Fruit fly (Drosophila melanogaster): ENCODE data around the gene CG7231.

Gene CG7231

dm6 chr2L:7984889-7985514, 1.3 kb downstream of the CG7231 start:
- no peak for TF ChIP-seq noc (tag; optimal IDR thresholded peaks at IDR 0.05)

- no peak for TF ChIP-seq noc (tag; optimal IDR thresholded peaks at IDR 0.05)
Measured at dm6 chr2L:7986210-7986609, 2.5 kb downstream of the CG7231 start.

- peak; percentile 22 for TF ChIP-seq noc (tag; optimal IDR thresholded peaks at IDR 0.05)
Measured at dm6 chr2L:7989868-7990267, 6.1 kb downstream of the CG7231 start.

dm6 chr2L:7990720-7991119, 7.0 kb downstream of the CG7231 start:
- no peak for TF ChIP-seq noc (tag; optimal IDR thresholded peaks at IDR 0.05)

- no peak for TF ChIP-seq noc (tag; optimal IDR thresholded peaks at IDR 0.05)
Measured at dm6 chr2L:7991391-7991876, 7.7 kb downstream of the CG7231 start.

dm6 chr2L:7991951-7992350, 8.2 kb downstream of the CG7231 start:
- TF ChIP-seq noc (tag; optimal IDR thresholded peaks at IDR 0.05): no peak

dm6 chr2L:7992654-7993053, 8.9 kb downstream of the CG7231 start:
- TF ChIP-seq noc (tag; optimal IDR thresholded peaks at IDR 0.05): no peak

dm6 chr2L:7993062-7993685, 9.4 kb downstream of the CG7231 start:
- TF ChIP-seq noc (tag; optimal IDR thresholded peaks at IDR 0.05): no peak

- TF ChIP-seq noc (tag; optimal IDR thresholded peaks at IDR 0.05): peak; percentile 63
Measured at dm6 chr2L:7993984-7994854, 10.5 kb downstream of the CG7231 start, which contains the start of gene pes. pes (minus strand) TSS chr2L:7994184.

dm6 chr2L:7997290-7998079, 13.7 kb downstream of the CG7231 start:
- TF ChIP-seq noc (tag; optimal IDR thresholded peaks at IDR 0.05): no peak

- no peak for TF ChIP-seq noc (tag; optimal IDR thresholded peaks at IDR 0.05)
Measured at dm6 chr2L:7998080-7998457, 14.3 kb downstream of the CG7231 start, which contains the start of gene CG7227. CG7227 (minus strand) TSS chr2L:7998151.

- TF ChIP-seq noc (tag; optimal IDR thresholded peaks at IDR 0.05): no peak
Measured at dm6 chr2L:7998655-7999054, 14.9 kb downstream of the CG7231 start, which contains the start of gene Sirup. Sirup (plus strand) TSS chr2L:7998869.

dm6 chr2L:8000578-8001040, 16.9 kb downstream of the CG7231 start:
- peak; percentile 80 for TF ChIP-seq noc (tag; optimal IDR thresholded peaks at IDR 0.05)

- peak; percentile 75 for TF ChIP-seq noc (tag; optimal IDR thresholded peaks at IDR 0.05)
Measured at dm6 chr2L:8001694-8002627, 18.2 kb downstream of the CG7231 start.
